Fruit fly (Drosophila melanogaster): Measurements from ENCODE around the gene CG8372.

DNA sequence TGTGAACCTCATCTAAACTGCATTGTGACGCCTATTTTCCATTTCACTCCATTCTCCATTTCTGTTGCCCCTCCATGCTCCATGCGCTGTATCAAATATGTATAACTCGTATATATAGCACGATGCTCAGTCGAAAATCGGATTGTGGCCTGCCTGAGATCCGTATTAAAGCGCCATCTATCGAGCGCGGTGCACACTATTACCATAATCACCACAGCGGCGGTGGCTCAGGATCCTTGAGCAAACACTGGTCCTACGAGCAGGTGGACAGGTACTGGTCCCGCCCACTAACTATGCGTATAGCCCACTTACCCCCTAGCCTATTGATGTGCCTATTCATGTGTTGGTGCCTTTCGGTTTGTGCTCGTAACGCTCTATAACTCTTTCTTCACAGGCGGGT is 27.7 kb downstream of the CG8372 start:
- no peak for TF ChIP-seq usp (GFP tag; optimal IDR thresholded peaks at IDR 0.05)
- TF ChIP-seq CG8478 (optimal IDR thresholded peaks at IDR 0.05) = no peak
- no peak for TF ChIP-seq EcR (GFP tag; optimal IDR thresholded peaks at IDR 0.05)
- no peak for TF ChIP-seq psq (optimal IDR thresholded peaks at IDR 0.05)

Data from whole organism.